Worm (Caenorhabditis elegans): ENCODE measurements around the gene nas-16.
A peak's percentile ranks its signal among the peaks of the same experiment; 100 is the strongest.

Gene nas-16

DNA sequence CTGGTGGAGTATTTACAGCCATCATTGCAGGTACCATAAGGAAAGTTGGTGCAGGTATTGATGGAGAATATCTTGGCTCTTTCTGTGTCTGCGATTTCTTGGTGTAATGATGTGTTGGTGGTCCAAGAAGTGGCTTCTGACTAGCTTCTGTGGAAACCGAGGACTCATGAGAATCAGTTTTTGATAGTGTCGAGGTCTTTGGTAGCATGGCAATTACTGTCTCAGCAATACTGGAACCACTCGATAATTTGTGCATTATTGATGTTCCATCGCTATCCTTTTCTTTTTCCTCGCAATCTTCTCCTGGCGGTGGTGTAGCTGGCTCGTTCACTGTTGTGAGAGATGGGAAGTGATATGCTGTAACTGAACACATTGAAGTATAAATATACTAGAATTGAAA lies 28.5 kb upstream of the nas-16 start:
- TF ChIP-seq egl-27 (tag; optimal IDR thresholded peaks at IDR 0.05) = no peak
- TF ChIP-seq elt-3 (tag; optimal IDR thresholded peaks at IDR 0.05) = no peak
- TF ChIP-seq nhr-25 (tag; optimal IDR thresholded peaks at IDR 0.05) = no peak
- no peak for TF ChIP-seq lsy-12 (tag; optimal IDR thresholded peaks at IDR 0.05)
- TF ChIP-seq mml-1 (tag; optimal IDR thresholded peaks at IDR 0.05) = no peak
- TF ChIP-seq aly-2 (tag; optimal IDR thresholded peaks at IDR 0.05) = no peak
- TF ChIP-seq ceh-16 (tag; optimal IDR thresholded peaks at IDR 0.05) = no peak
- no peak for TF ChIP-seq snpc-4 (tag; optimal IDR thresholded peaks at IDR 0.05)
- TF ChIP-seq unc-39 (tag; optimal IDR thresholded peaks at IDR 0.05) = no peak

DNA sequence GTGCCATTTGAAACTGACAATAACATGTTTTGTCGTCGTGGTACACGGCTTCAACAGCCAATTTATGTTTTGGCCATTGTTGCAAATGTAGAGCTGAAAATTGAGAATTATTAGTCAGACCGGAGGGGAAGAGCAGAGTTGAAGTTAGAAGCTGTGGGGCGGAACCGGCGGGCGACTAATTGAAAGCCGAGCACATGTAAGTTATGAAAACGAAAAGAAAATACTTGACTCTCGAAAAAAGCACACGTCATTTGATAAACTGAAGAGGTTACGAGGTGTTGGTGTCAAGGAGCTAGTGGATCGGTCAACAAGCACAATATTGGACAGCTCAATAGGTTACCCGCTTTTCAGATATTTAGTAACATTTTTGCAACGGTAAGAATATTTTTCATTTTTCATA lies 26.0 kb upstream of the nas-16 start, which contains the start of gene dop-5:
TSS of gene dop-5 (minus strand) at position 101 of the 400 bp plus-strand sequence.
- TF ChIP-seq nhr-25 (tag; optimal IDR thresholded peaks at IDR 0.05) (no peak), egl-5 (tag; optimal IDR thresholded peaks at IDR 0.05) (no peak), nhr-43 (tag; optimal IDR thresholded peaks at IDR 0.05; ENCODE audit: poor library complexity, severe bottlenecking) (no peak), nhr-76 (tag; optimal IDR thresholded peaks at IDR 0.05) (no peak), jun-1 (tag; optimal IDR thresholded peaks at IDR 0.05) (no peak), elt-2 (tag; optimal IDR thresholded peaks at IDR 0.05) (no peak), fos-1 (tag; optimal IDR thresholded peaks at IDR 0.05) (no peak), sea-2 (GFP tag; optimal IDR thresholded peaks at IDR 0.05) (no peak)

ce11 chrV:11372284-11372878 lies 19.7 kb upstream of the nas-16 start:
- TF ChIP-seq eor-1 (tag; optimal IDR thresholded peaks at IDR 0.05) (no peak), pha-4 (tag; optimal IDR thresholded peaks at IDR 0.05) (no peak), hmg-11 (tag; optimal IDR thresholded peaks at IDR 0.05) (no peak), jun-1 (tag; optimal IDR thresholded peaks at IDR 0.05) (no peak), nfya-1 (tag; optimal IDR thresholded peaks at IDR 0.05; ENCODE audit: insufficient read depth) (no peak), fkh-2 (tag; optimal IDR thresholded peaks at IDR 0.05) (no peak), daf-12 (tag; optimal IDR thresholded peaks at IDR 0.05) (no peak), elt-3 (tag; optimal IDR thresholded peaks at IDR 0.05) (no peak)

ce11 chrV:11373918-11374317 lies 18.2 kb upstream of the nas-16 start:
- TF ChIP-seq ceh-82 (tag; optimal IDR thresholded peaks at IDR 0.05) (no peak), R02D3.7 (tag; optimal IDR thresholded peaks at IDR 0.05) (no peak), nhr-237 (tag; optimal IDR thresholded peaks at IDR 0.05) (no peak), unc-39 (tag; optimal IDR thresholded peaks at IDR 0.05) (no peak), fos-1 (tag; optimal IDR thresholded peaks at IDR 0.05) (no peak), ztf-11 (tag; optimal IDR thresholded peaks at IDR 0.05) (no peak), nhr-67 (tag; optimal IDR thresholded peaks at IDR 0.05) (no peak), snpc-4 (tag; optimal IDR thresholded peaks at IDR 0.05) (no peak), jun-1 (tag; optimal IDR thresholded peaks at IDR 0.05) (no peak), egl-5 (tag; optimal IDR thresholded peaks at IDR 0.05) (no peak), ceh-28 (tag; optimal IDR thresholded peaks at IDR 0.05) (no peak), lin-15B (tag; optimal IDR thresholded peaks at IDR 0.05) (no peak), fkh-10 (GFP tag; optimal IDR thresholded peaks at IDR 0.05) (no peak), ama-1 (optimal IDR thresholded peaks at IDR 0.05) (no peak), lin-39 (tag; optimal IDR thresholded peaks at IDR 0.05) (no peak), ztf-4 (tag; optimal IDR thresholded peaks at IDR 0.05) (no peak), nhr-28 (tag; optimal IDR thresholded peaks at IDR 0.05) (no peak), elt-2 (tag; optimal IDR thresholded peaks at IDR 0.05) (no peak), pha-4 (tag; optimal IDR thresholded peaks at IDR 0.05) (no peak), ceh-9 (tag; optimal IDR thresholded peaks at IDR 0.05) (no peak)

- TF ChIP-seq nhr-77 (tag; optimal IDR thresholded peaks at IDR 0.05) (no peak), pha-4 (tag; optimal IDR thresholded peaks at IDR 0.05) (peak; percentile 49), nfya-1 (tag; optimal IDR thresholded peaks at IDR 0.05; ENCODE audit: insufficient read depth) (peak; percentile 77), zag-1 (tag; optimal IDR thresholded peaks at IDR 0.05) (no peak), unc-62 (GFP tag; optimal IDR thresholded peaks at IDR 0.05) (no peak), nhr-67 (tag; optimal IDR thresholded peaks at IDR 0.05) (no peak), sea-2 (GFP tag; optimal IDR thresholded peaks at IDR 0.05) (no peak), snpc-4 (tag; optimal IDR thresholded peaks at IDR 0.05) (no peak), elt-3 (tag; optimal IDR thresholded peaks at IDR 0.05) (no peak), nhr-237 (tag; optimal IDR thresholded peaks at IDR 0.05) (no peak), ztf-4 (tag; optimal IDR thresholded peaks at IDR 0.05) (no peak), egl-27 (tag; optimal IDR thresholded peaks at IDR 0.05) (no peak), fos-1 (tag; optimal IDR thresholded peaks at IDR 0.05) (no peak), R02D3.7 (tag; optimal IDR thresholded peaks at IDR 0.05) (no peak), elt-2 (tag; optimal IDR thresholded peaks at IDR 0.05) (peak; percentile 45), mml-1 (tag; optimal IDR thresholded peaks at IDR 0.05) (no peak), ceh-16 (tag; optimal IDR thresholded peaks at IDR 0.05) (no peak), lin-15B (tag; optimal IDR thresholded peaks at IDR 0.05) (peak; percentile 11), fkh-2 (tag; optimal IDR thresholded peaks at IDR 0.05) (no peak), ceh-82 (tag; optimal IDR thresholded peaks at IDR 0.05) (no peak), nhr-11 (tag; optimal IDR thresholded peaks at IDR 0.05) (no peak), nhr-76 (tag; optimal IDR thresholded peaks at IDR 0.05) (no peak), hmg-11 (tag; optimal IDR thresholded peaks at IDR 0.05) (peak; percentile 96), lin-39 (tag; optimal IDR thresholded peaks at IDR 0.05) (peak; percentile 79), daf-12 (tag; optimal IDR thresholded peaks at IDR 0.05) (no peak), nhr-23 (tag; optimal IDR thresholded peaks at IDR 0.05) (no peak), pqm-1 (tag; optimal IDR thresholded peaks at IDR 0.05) (peak; percentile 28), ceh-9 (tag; optimal IDR thresholded peaks at IDR 0.05) (no peak)
Measured at ce11 chrV:11375150-11375792, 16.8 kb upstream of the nas-16 start, which contains the start of gene cnb-1. Gene cnb-1, plus strand, starts transcription at chrV:11375742.
